Worm (Caenorhabditis elegans): ENCODE measurements around the gene oac-10.

Gene oac-10

DNA sequence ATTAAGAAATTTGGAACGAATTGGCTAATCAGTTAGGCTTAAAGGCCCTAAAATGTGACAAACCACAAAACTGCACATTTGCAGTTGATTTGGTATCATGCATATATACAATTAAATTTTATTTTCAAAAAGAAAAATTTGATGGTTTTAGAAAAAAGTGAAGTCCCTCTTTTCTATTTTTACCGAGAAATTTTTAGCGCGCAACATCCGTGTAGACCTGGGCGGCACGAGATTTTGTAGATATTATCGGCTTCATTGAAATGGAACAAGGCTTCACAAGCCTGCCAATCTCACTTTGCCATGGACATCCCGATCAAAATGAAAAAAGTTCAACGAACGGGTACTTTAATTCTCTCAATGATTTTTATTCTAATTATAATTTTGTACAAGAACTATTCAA lies 23.7 kb upstream of the oac-10 start, which contains the start of gene C17A2.2:
Gene C17A2.2, plus strand, starts transcription at position 301 of the 400 bp plus-strand sequence.
- TF ChIP-seq odd-2 (tag; optimal IDR thresholded peaks at IDR 0.05), result no peak

- no peak for TF ChIP-seq ref-2 (tag; optimal IDR thresholded peaks at IDR 0.05)
- no peak for TF ChIP-seq fax-1 (tag; optimal IDR thresholded peaks at IDR 0.05)
- TF ChIP-seq nhr-11 (tag; optimal IDR thresholded peaks at IDR 0.05), result no peak
- TF ChIP-seq hlh-6 (tag; optimal IDR thresholded peaks at IDR 0.05), result no peak
- no peak for TF ChIP-seq pros-1 (tag; optimal IDR thresholded peaks at IDR 0.05)
- no peak for TF ChIP-seq Y22D7AL.16 (tag; optimal IDR thresholded peaks at IDR 0.05)
- TF ChIP-seq ceh-18 (tag; optimal IDR thresholded peaks at IDR 0.05), result no peak
- TF ChIP-seq C38D4.7 (GFP tag; optimal IDR thresholded peaks at IDR 0.05), result no peak
Observed at ce11 chrII:3850655-3851054, 19.0 kb upstream of the oac-10 start, which contains the start of gene nhr-72. nhr-72 (minus strand) TSS chrII:3850755.

DNA sequence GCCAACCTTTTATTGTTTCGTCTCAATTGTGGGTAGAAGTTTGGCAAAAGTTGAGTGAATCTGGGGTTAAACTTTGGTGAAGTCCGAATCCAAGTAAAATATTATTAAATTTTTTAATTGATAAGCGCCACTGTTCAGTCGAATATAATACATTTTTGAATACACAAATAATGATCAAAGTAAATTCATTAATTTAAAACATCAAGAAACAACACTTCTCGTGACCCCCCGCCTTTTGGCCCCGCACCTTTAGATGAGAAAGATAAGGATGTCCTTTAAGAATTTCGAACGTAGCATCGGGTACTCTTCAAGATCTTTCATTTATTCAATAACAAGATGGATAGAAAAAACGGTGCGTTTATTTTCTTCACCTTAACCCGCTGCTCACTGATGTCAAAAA lies 17.0 kb upstream of the oac-10 start, which contains the start of gene nhr-257:
Gene nhr-257, plus strand, starts transcription at position 301 of the 400 bp plus-strand sequence.
- TF ChIP-seq sdc-2 (tag; optimal IDR thresholded peaks at IDR 0.05), result no peak
- TF ChIP-seq hlh-6 (tag; optimal IDR thresholded peaks at IDR 0.05), result no peak
- no peak for TF ChIP-seq npax-4 (tag; optimal IDR thresholded peaks at IDR 0.05)
- TF ChIP-seq dve-1 (tag; optimal IDR thresholded peaks at IDR 0.05), result no peak
- TF ChIP-seq ceh-45 (GFP tag; IDR thresholded peaks at IDR 0.05), result no peak
- TF ChIP-seq ceh-34 (tag; optimal IDR thresholded peaks at IDR 0.05), result no peak
- TF ChIP-seq tbx-2 (tag; optimal IDR thresholded peaks at IDR 0.05), result no peak
- TF ChIP-seq dmd-4 (tag; optimal IDR thresholded peaks at IDR 0.05; ENCODE audit: borderline replicate concordance), result no peak
- TF ChIP-seq elt-2 (tag; optimal IDR thresholded peaks at IDR 0.05), result no peak
- TF ChIP-seq elt-4 (tag; optimal IDR thresholded peaks at IDR 0.05), result no peak
- no peak for TF ChIP-seq ceh-14 (tag; optimal IDR thresholded peaks at IDR 0.05)
- TF ChIP-seq hlh-15 (tag; optimal IDR thresholded peaks at IDR 0.05), result no peak
- TF ChIP-seq unc-42 (tag; optimal IDR thresholded peaks at IDR 0.05), result no peak
- no peak for TF ChIP-seq ztf-16 (tag; optimal IDR thresholded peaks at IDR 0.05)
- TF ChIP-seq ref-2 (tag; optimal IDR thresholded peaks at IDR 0.05), result no peak
- TF ChIP-seq rnt-1 (tag; optimal IDR thresholded peaks at IDR 0.05), result no peak
- no peak for TF ChIP-seq unc-55 (GFP tag; optimal IDR thresholded peaks at IDR 0.05)
- no peak for TF ChIP-seq hlh-8 (tag; optimal IDR thresholded peaks at IDR 0.05)
- no peak for TF ChIP-seq sox-4 (tag; optimal IDR thresholded peaks at IDR 0.05)

DNA sequence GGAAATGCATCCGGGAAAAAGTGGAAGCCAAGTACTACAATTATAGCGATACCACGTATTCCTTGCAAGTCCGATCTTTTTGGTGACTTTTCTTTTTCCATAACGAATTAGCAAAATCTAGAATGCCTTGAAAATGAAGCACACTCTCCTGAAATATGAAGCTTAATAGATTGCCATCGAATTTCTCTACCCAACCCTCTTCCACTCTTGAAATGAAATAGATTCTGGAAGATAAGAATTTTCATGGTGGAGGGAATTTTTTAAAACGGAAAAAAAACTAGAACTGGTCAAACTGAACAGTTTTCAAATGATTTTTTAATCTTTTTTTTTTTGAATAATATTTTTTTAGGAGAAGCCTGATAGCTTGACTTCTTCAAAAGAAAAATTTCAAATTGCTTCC lies 8.9 kb upstream of the oac-10 start, which contains the start of gene oac-11:
Gene oac-11, minus strand, starts transcription at position 101 of the 400 bp plus-strand sequence.
- no peak for TF ChIP-seq ama-1 (optimal IDR thresholded peaks at IDR 0.05)
- TF ChIP-seq ahr-1 (tag; optimal IDR thresholded peaks at IDR 0.05), result no peak
- no peak for TF ChIP-seq K09A11.1 (tag; optimal IDR thresholded peaks at IDR 0.05; ENCODE audit: insufficient read depth)
- no peak for TF ChIP-seq pha-2 (tag; optimal IDR thresholded peaks at IDR 0.05)
- TF ChIP-seq rnt-1 (tag; optimal IDR thresholded peaks at IDR 0.05), result no peak
- TF ChIP-seq zip-5 (tag; optimal IDR thresholded peaks at IDR 0.05), result no peak
- TF ChIP-seq fkh-6 (tag; optimal IDR thresholded peaks at IDR 0.05), result no peak
- no peak for TF ChIP-seq unc-86 (tag; optimal IDR thresholded peaks at IDR 0.05)
- TF ChIP-seq C08G9.2 (tag; optimal IDR thresholded peaks at IDR 0.05), result no peak
- no peak for TF ChIP-seq unc-55 (GFP tag; optimal IDR thresholded peaks at IDR 0.05)
- TF ChIP-seq eyg-1 (tag; optimal IDR thresholded peaks at IDR 0.05), result no peak
- TF ChIP-seq lin-11 (tag; optimal IDR thresholded peaks at IDR 0.05), result no peak
- no peak for TF ChIP-seq npax-4 (tag; optimal IDR thresholded peaks at IDR 0.05)
- no peak for TF ChIP-seq ttx-3 (tag; optimal IDR thresholded peaks at IDR 0.05)
- TF ChIP-seq K02D7.2 (tag; optimal IDR thresholded peaks at IDR 0.05), result no peak
- no peak for TF ChIP-seq ceh-19 (GFP tag; optimal IDR thresholded peaks at IDR 0.05)
